Worm (Caenorhabditis elegans) whole organism, young adult: ENCODE data around the gene npp-27.
"Not testable (repeated sequence)": the region's sequence is repeated elsewhere in the genome, so short reads cannot be mapped to it uniquely, and the experiment has no call there.

Experiments used
- B0019.2 ChIP-seq: fragments of 200-800 bp; sonication (Bioruptor generic); conservative IDR thresholded peaks from 2 replicates; pipeline ENCODE4 v1.3.6; 2022; ENCODE audit warnings: missing genetic modification reagents, missing genetic modification characterization, missing compliant biosample characterization
- B0336.3 ChIP-seq: fragments of 200-800 bp; sonication (Bioruptor generic); IDR thresholded peaks from 2 replicates; pipeline ENCODE4 v1.3.6; 2022; ENCODE audit warnings: missing genetic modification characterization, missing compliant biosample characterization
- C17E4.6 ChIP-seq: fragments of 200-800 bp; sonication (Bioruptor generic); IDR thresholded peaks from 2 replicates; pipeline ENCODE4 v1.3.6; 2022; ENCODE audit warnings: missing genetic modification reagents, missing genetic modification characterization, missing compliant biosample characterization
- F22D6.2 ChIP-seq: sonication (generic microtip); optimal IDR thresholded peaks from 2 replicates; lab custom pipeline; 2016; ENCODE audit warnings: mild to moderate bottlenecking, missing genetic modification characterization, missing compliant biosample characterization
- F23B12.7 ChIP-seq: sonication (generic microtip); optimal IDR thresholded peaks from 2 replicates; lab custom pipeline; 2017; ENCODE audit warnings: missing genetic modification characterization, mild to moderate bottlenecking, missing compliant biosample characterization, antibody characterized with exemption, moderate library complexity; ENCODE audit not compliant: insufficient read depth
- F37B4.10 ChIP-seq: fragments of 200-800 bp; sonication (Bioruptor generic); IDR thresholded peaks from 2 replicates; pipeline ENCODE4 v1.3.6; 2022; ENCODE audit warnings: missing genetic modification characterization, missing compliant biosample characterization
- F49E8.2 ChIP-seq: sonication (generic microtip); optimal IDR thresholded peaks from 3 replicates; lab custom pipeline; 2017; ENCODE audit warnings: missing genetic modification characterization, mild to moderate bottlenecking, missing compliant biosample characterization, antibody characterized with exemption, moderate library complexity; ENCODE audit not compliant: insufficient read depth
- F57A8.1 ChIP-seq: fragments of 200-800 bp; sonication (Bioruptor generic); optimal IDR thresholded peaks from 2 replicates; lab custom pipeline; 2018; ENCODE audit warnings: mild to moderate bottlenecking, missing genetic modification characterization, moderate library complexity, missing compliant biosample characterization
- K11D2.4 ChIP-seq: fragments of 200-800 bp; sonication (Bioruptor generic); IDR thresholded peaks from 2 replicates; pipeline ENCODE4 v1.3.6; 2022; ENCODE audit warnings: missing genetic modification reagents, missing genetic modification characterization, missing compliant biosample characterization
- T26A5.8 ChIP-seq: sonication (generic microtip); optimal IDR thresholded peaks from 2 replicates; lab custom pipeline; 2016; ENCODE audit warnings: missing genetic modification characterization, missing compliant biosample characterization
- Y53G8AR.9 ChIP-seq: fragments of 200-800 bp; sonication (Bioruptor generic); conservative IDR thresholded peaks from 2 replicates; pipeline ENCODE4 v1.3.6; 2022; ENCODE audit warnings: missing genetic modification reagents, missing genetic modification characterization, missing compliant biosample characterization
- ZK185.1 ChIP-seq: sonication (generic microtip); optimal IDR thresholded peaks from 2 replicates; lab custom pipeline; 2016; ENCODE audit warnings: mild to moderate bottlenecking, missing genetic modification characterization, missing compliant biosample characterization; ENCODE audit not compliant: poor library complexity, severe bottlenecking
- akir-1 ChIP-seq: fragments of 200-800 bp; sonication (Bioruptor generic); optimal IDR thresholded peaks from 2 replicates; lab custom pipeline; 2018; ENCODE audit warnings: mild to moderate bottlenecking, missing genetic modification characterization, moderate library complexity, missing compliant biosample characterization
- aptf-2 ChIP-seq: fragments of 200-800 bp; sonication (Bioruptor generic); conservative IDR thresholded peaks from 2 replicates; pipeline ENCODE4 v1.3.6; 2022; ENCODE audit warnings: missing genetic modification reagents, missing genetic modification characterization, missing compliant biosample characterization
- attf-3 ChIP-seq: fragments of 200-800 bp; sonication (Bioruptor generic); conservative IDR thresholded peaks from 2 replicates; pipeline ENCODE4 v1.3.6; 2022; ENCODE audit warnings: missing genetic modification reagents, missing genetic modification characterization, missing compliant biosample characterization
- attf-6 ChIP-seq: fragments of 200-800 bp; sonication (Bioruptor generic); IDR thresholded peaks from 2 replicates; pipeline ENCODE4 v1.3.6; 2022; ENCODE audit warnings: missing genetic modification reagents, missing genetic modification characterization, missing compliant biosample characterization
- bed-2 ChIP-seq: fragments of 200-800 bp; sonication (Bioruptor generic); IDR thresholded peaks from 2 replicates; pipeline ENCODE4 v1.3.6; 2022; ENCODE audit warnings: missing genetic modification reagents, missing genetic modification characterization, missing compliant biosample characterization
- ceh-100 ChIP-seq: fragments of 200-800 bp; sonication (Bioruptor generic); IDR thresholded peaks from 2 replicates; pipeline ENCODE4 v1.3.6; 2022; ENCODE audit warnings: missing genetic modification reagents, missing genetic modification characterization, missing compliant biosample characterization
- ceh-91 ChIP-seq: fragments of 200-800 bp; sonication (Bioruptor generic); IDR thresholded peaks from 2 replicates; pipeline ENCODE4 v1.3.6; 2022; ENCODE audit warnings: missing genetic modification reagents, missing genetic modification characterization, missing compliant biosample characterization
- dpl-1 ChIP-seq: fragments of 150-350 bp; optimal IDR thresholded peaks from 2 replicates; lab custom pipeline; 2014; ENCODE audit warnings: missing biosample characterization, missing genetic modification reagents, missing genetic modification characterization
- efl-1 ChIP-seq: fragments of 150-350 bp; optimal IDR thresholded peaks from 2 replicates; lab custom pipeline; 2014; ENCODE audit warnings: missing biosample characterization, missing genetic modification reagents, missing genetic modification characterization
- egl-18 ChIP-seq: fragments of 200-800 bp; sonication (Bioruptor generic); IDR thresholded peaks from 2 replicates; pipeline ENCODE4 v1.3.6; 2022; ENCODE audit warnings: missing genetic modification reagents, missing genetic modification characterization, missing compliant biosample characterization
- gei-17 ChIP-seq: fragments of 200-800 bp; sonication (Bioruptor generic); optimal IDR thresholded peaks from 2 replicates; lab custom pipeline; 2018; ENCODE audit warnings: mild to moderate bottlenecking, missing genetic modification characterization, missing compliant biosample characterization
- hsf-1 ChIP-seq: fragments of 200-800 bp; sonication (Bioruptor generic); IDR thresholded peaks from 2 replicates; pipeline ENCODE4 v1.3.6; 2022; ENCODE audit warnings: missing genetic modification reagents, missing genetic modification characterization, missing compliant biosample characterization
- let-526 ChIP-seq: fragments of 200-800 bp; sonication (Bioruptor generic); IDR thresholded peaks from 2 replicates; pipeline ENCODE4 v1.3.6; 2022; ENCODE audit warnings: missing genetic modification reagents, missing genetic modification characterization, missing compliant biosample characterization
- let-607 ChIP-seq, 2 experiments: fragments of 200-800 bp in 1 of 2; sonication (Bioruptor generic) in 1 of 2; sonication (generic microtip) in 1 of 2; optimal IDR thresholded peaks; 2 replicates each; lab custom pipeline; 2016 to 2018; ENCODE audit warnings: mild to moderate bottlenecking in 2 of 2, missing compliant biosample characterization in 2 of 2, missing genetic modification characterization in 2 of 2, moderate library complexity in 2 of 2, missing genotype in 1 of 2
- lin-26 ChIP-seq: fragments of 200-800 bp; sonication (Bioruptor generic); IDR thresholded peaks from 2 replicates; pipeline ENCODE4 v1.3.6; 2022; ENCODE audit warnings: missing genetic modification reagents, missing genetic modification characterization, missing compliant biosample characterization
- lin-35 ChIP-seq, 3 experiments: fragments of 150-350 bp in 2 of 3; sonication (generic microtip) in 1 of 3; optimal IDR thresholded peaks; 2 replicates each; lab custom pipeline; 2014 to 2018; ENCODE audit warnings: missing biosample characterization in 3 of 3, missing genetic modification characterization in 3 of 3, missing genetic modification reagents in 3 of 3
- lsy-27 ChIP-seq: sonication (generic microtip); optimal IDR thresholded peaks from 2 replicates; lab custom pipeline; 2017; ENCODE audit warnings: missing genetic modification characterization, mild to moderate bottlenecking, missing compliant biosample characterization, antibody characterized with exemption, missing genotype, borderline replicate concordance; ENCODE audit not compliant: insufficient read depth
- madf-3 ChIP-seq: fragments of 200-800 bp; sonication (Bioruptor generic); IDR thresholded peaks from 2 replicates; pipeline ENCODE4 v1.3.6; 2022; ENCODE audit warnings: missing genetic modification reagents, missing genetic modification characterization, missing compliant biosample characterization
- madf-8 ChIP-seq: fragments of 200-800 bp; sonication (Bioruptor generic); conservative IDR thresholded peaks from 2 replicates; pipeline ENCODE4 v1.3.6; 2022; ENCODE audit warnings: missing genetic modification reagents, missing genetic modification characterization, missing compliant biosample characterization
- nfyb-1 ChIP-seq: fragments of 200-800 bp; sonication (Bioruptor generic); IDR thresholded peaks from 2 replicates; pipeline ENCODE4 v1.3.6; 2022; ENCODE audit warnings: missing genetic modification reagents, missing genetic modification characterization, missing compliant biosample characterization
- rpc-1 ChIP-seq, 2 experiments: fragments of 150-350 bp in 1 of 2; sonication (generic microtip) in 1 of 2; optimal IDR thresholded peaks; 2 replicates each; lab custom pipeline; 2014 to 2018; ENCODE audit warnings: missing biosample characterization in 1 of 2, missing genetic modification characterization in 1 of 2, missing genetic modification reagents in 1 of 2, missing genotype in 1 of 2
- sdz-38 ChIP-seq: sonication (generic microtip); optimal IDR thresholded peaks from 2 replicates; lab custom pipeline; 2016; ENCODE audit warnings: missing genotype, missing genetic modification characterization, missing compliant biosample characterization
- sea-2 ChIP-seq: fragments of 200-800 bp; sonication (Bioruptor generic); IDR thresholded peaks from 2 replicates; pipeline ENCODE4 v1.3.6; 2022; ENCODE audit warnings: missing genetic modification characterization, missing compliant biosample characterization
- snpc-3.4 ChIP-seq: sonication (generic microtip); optimal IDR thresholded peaks from 2 replicates; lab custom pipeline; 2017; ENCODE audit warnings: missing genetic modification characterization, mild to moderate bottlenecking, missing compliant biosample characterization, antibody characterized with exemption, moderate library complexity, missing genotype, missing genetic modification reagents
- tbp1 ChIP-seq: fragments of 200-800 bp; sonication (Bioruptor generic); optimal IDR thresholded peaks from 2 replicates; lab custom pipeline; 2018; ENCODE audit warnings: mild to moderate bottlenecking, missing genetic modification characterization, missing compliant biosample characterization
- unc-130 ChIP-seq: sonication (generic microtip); optimal IDR thresholded peaks from 2 replicates; lab custom pipeline; 2016; ENCODE audit warnings: missing genetic modification reagents, missing genetic modification characterization, missing compliant biosample characterization
- xnd-1 ChIP-seq: sonication (generic microtip); optimal IDR thresholded peaks from 2 replicates; lab custom pipeline; 2016; ENCODE audit warnings: missing genotype, missing genetic modification reagents, missing genetic modification characterization, missing compliant biosample characterization
- ztf-18 ChIP-seq: sonication (generic microtip); optimal IDR thresholded peaks from 2 replicates; lab custom pipeline; 2016; ENCODE audit warnings: missing genotype, mild to moderate bottlenecking, missing genetic modification characterization, missing compliant biosample characterization
- ztf-22 ChIP-seq: fragments of 200-800 bp; sonication (Bioruptor generic); optimal IDR thresholded peaks from 2 replicates; lab custom pipeline; 2018; ENCODE audit warnings: mild to moderate bottlenecking, missing genetic modification characterization, moderate library complexity, missing compliant biosample characterization
- ztf-25 ChIP-seq: fragments of 200-800 bp; sonication (Bioruptor generic); IDR thresholded peaks from 2 replicates; pipeline ENCODE4 v1.3.6; 2022; ENCODE audit warnings: missing genetic modification reagents, missing genetic modification characterization, missing compliant biosample characterization
- ztf-26 ChIP-seq: sonication (generic microtip); optimal IDR thresholded peaks from 2 replicates; lab custom pipeline; 2017; ENCODE audit warnings: missing genetic modification characterization, missing compliant biosample characterization
- ztf-6 ChIP-seq: fragments of 200-800 bp; sonication (Bioruptor generic); IDR thresholded peaks from 2 replicates; pipeline ENCODE4 v1.3.6; 2022; ENCODE audit warnings: missing genetic modification reagents, missing genetic modification characterization, missing compliant biosample characterization

Gene npp-27

DNA sequence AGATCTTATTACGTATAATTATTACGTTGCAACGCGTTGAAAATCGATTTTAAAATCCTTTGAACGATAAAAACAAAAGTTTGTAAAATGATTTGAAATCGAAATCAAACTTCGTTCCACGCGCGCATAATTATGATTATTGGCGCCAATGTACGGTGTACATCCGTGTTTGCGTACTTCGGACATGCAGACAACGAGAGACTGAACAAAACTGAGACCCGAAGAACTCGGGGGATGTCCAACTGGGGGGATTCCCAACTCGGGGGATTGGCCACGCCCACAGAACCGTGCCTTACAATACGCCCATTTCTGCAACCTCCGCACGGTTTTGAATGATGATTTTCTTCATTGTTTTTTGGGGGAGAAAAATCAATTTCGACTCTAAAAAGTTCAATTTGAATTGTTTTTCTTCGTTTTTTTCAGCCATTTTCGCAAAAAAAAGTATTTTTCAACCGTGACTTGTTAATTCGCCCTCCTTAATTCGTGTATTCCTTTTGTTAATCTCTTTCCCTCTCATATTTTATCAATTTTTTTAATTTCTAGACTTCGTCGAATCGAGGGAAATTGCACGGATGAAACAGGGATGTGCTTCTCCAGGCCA is 37.0 kb upstream of the npp-27 start, which contains the start of gene F20D12.12 (continued):
- peak; percentile 91 for TF ChIP-seq K11D2.4 (GFP tag; lab: Robert Waterston, UW)
- peak; percentile 75 for TF ChIP-seq attf-6 (GFP tag; lab: Robert Waterston, UW)
- peak; percentile 99 for TF ChIP-seq ceh-100 (GFP tag; lab: Robert Waterston, UW)
- peak; percentile 71; the same call in 1 of the 2 replicates for TF ChIP-seq let-526 (GFP tag; lab: Robert Waterston, UW)
- TF ChIP-seq let-607 (tag; optimal IDR thresholded peaks at IDR 0.05; lab: Kevin White, UChicago) = peak in 1 of 2 experiments; percentile 47
- TF ChIP-seq Y53G8AR.9 (GFP tag; lab: Robert Waterston, UW) = peak; percentile 88
- TF ChIP-seq snpc-3.4 = peak; percentile 64
- peak; percentile 96 for TF ChIP-seq nfyb-1
- TF ChIP-seq dpl-1 = peak; percentile 67
- TF ChIP-seq ceh-91 (GFP tag; lab: Robert Waterston, UW) = peak; percentile 97
- TF ChIP-seq tbp1 (GFP tag; lab: Kevin White, UChicago) = peak; percentile 59
- peak; percentile 69 for TF ChIP-seq xnd-1 (tag; lab: Kevin White, UChicago)
- peak; percentile 92 for TF ChIP-seq ztf-25
- 0 out of 2 replicates have a peak, but pooled peaks have one; percentile 6 for TF ChIP-seq F37B4.10 (GFP tag; lab: Robert Waterston, UW)
- TF ChIP-seq aptf-2 (GFP tag; lab: Robert Waterston, UW) = peak; percentile 97
- TF ChIP-seq rpc-1 (optimal IDR thresholded peaks at IDR 0.05; lab: Kevin White, UChicago) = peak; percentile 14
- not testable (repeated sequence) for TF ChIP-seq rpc-1 (tag; optimal IDR thresholded peaks at IDR 0.05; lab: Kevin White, UChicago)
- peak; percentile 88 for TF ChIP-seq hsf-1
- peak; percentile 90 for TF ChIP-seq madf-3
- TF ChIP-seq attf-3 (GFP tag; lab: Robert Waterston, UW) = peak; percentile 88
- peak; percentile 92 for TF ChIP-seq efl-1 (GFP tag; lab: Kevin White, UChicago)
- TF ChIP-seq bed-2 (GFP tag; lab: Robert Waterston, UW) = peak; percentile 91
- peak; percentile 55 for TF ChIP-seq unc-130 (GFP tag; lab: Kevin White, UChicago)
- peak; percentile 96 for TF ChIP-seq B0019.2 (GFP tag; lab: Robert Waterston, UW)
- TF ChIP-seq ZK185.1 (tag; lab: Kevin White, UChicago) = peak; percentile 51
- peak; percentile 23 for TF ChIP-seq ztf-26 (tag; lab: Kevin White, UChicago)

DNA sequence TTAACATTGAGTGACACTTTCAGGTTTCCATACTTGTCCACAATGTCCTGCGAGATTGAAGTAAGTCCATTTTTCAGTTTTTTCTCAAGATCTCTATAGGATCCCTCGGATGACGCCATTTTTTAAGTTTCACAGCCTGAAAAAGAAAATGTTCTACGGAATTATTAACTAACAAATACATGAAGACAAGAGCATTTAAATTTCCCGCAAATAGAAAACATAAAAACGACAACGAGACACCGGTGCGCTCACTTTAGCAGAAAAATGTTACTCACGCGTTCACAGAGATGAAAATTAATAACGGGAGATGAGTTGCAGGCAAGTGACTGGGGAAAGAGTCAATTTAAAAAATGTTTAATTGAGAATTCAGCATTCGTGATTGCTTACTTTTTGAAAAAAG is 36.4 kb upstream of the npp-27 start, which contains the start of gene czw-1:
TSS of gene czw-1 (minus strand) at position 369 of the 400 bp plus-strand sequence.
- no peak for TF ChIP-seq C17E4.6 (GFP tag; lab: Robert Waterston, UW)
- TF ChIP-seq sea-2 (GFP tag; lab: Robert Waterston, UW) = no peak
- TF ChIP-seq ztf-22 (GFP tag; lab: Kevin White, UChicago) = no peak
- TF ChIP-seq attf-3 (GFP tag; lab: Robert Waterston, UW) = no peak; the same call in 1 of the 2 replicates
- TF ChIP-seq F22D6.2 = no peak
- no peak for TF ChIP-seq lin-26 (GFP tag; lab: Robert Waterston, UW)
- TF ChIP-seq hsf-1 = no peak
- no peak for TF ChIP-seq F23B12.7 (tag; lab: Kevin White, UChicago)
- TF ChIP-seq ztf-6 (GFP tag; lab: Robert Waterston, UW) = no peak
- no peak for TF ChIP-seq lsy-27 (tag; lab: Kevin White, UChicago)

DNA sequence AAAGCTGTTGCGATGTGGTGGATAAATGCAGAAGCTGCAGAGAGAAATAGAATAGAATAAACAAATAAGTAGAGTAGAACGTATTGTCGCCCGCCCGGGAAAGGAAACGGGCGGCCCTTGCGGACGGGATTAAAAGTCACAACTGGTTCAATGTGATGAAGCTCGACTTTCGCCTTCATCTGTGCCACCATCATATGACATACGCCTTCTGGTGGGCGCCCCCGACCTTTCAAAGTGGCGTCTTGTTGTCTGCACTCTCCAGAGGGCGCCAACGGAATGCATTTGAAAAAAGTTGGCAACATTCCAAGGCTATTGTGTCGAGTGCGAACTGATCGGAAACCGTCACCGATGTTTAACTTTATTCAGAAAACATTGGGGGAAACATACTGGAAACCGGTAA is 33.2 kb upstream of the npp-27 start:
- no peak for TF ChIP-seq bed-2 (GFP tag; lab: Robert Waterston, UW)
- no peak for TF ChIP-seq T26A5.8 (tag; lab: Kevin White, UChicago)
- no peak for TF ChIP-seq lin-35 (GFP tag; optimal IDR thresholded peaks at IDR 0.05; lab: Kevin White, UChicago)
- no peak for TF ChIP-seq nfyb-1
- TF ChIP-seq F49E8.2 = no peak
- 0 out of 2 replicates have a peak, but pooled peaks have one; percentile 11 for TF ChIP-seq egl-18
- TF ChIP-seq gei-17 = no peak
- TF ChIP-seq sdz-38 (tag; lab: Kevin White, UChicago) = no peak
- no peak for TF ChIP-seq B0336.3
- no peak for TF ChIP-seq F57A8.1 (GFP tag; lab: Kevin White, UChicago)
- no peak for TF ChIP-seq akir-1
- TF ChIP-seq dpl-1 = no peak
- no peak for TF ChIP-seq ztf-18
- 0 out of 2 replicates have a peak, but pooled peaks have one; percentile 18 for TF ChIP-seq madf-8 (GFP tag; lab: Robert Waterston, UW)
